Worm (Caenorhabditis elegans) whole organism, L4/young adult: ENCODE results near the gene rars-2.

Source experiments
- W03F9.2 ChIP-seq: fragments of 150-350 bp; optimal IDR thresholded peaks from 2 replicates; lab custom pipeline; 2014; ENCODE audit warnings: missing biosample characterization, missing genetic modification characterization
- dao-5 ChIP-seq: sonication (generic microtip); optimal IDR thresholded peaks from 2 replicates; lab custom pipeline; 2016; ENCODE audit warnings: missing genotype, missing genetic modification characterization, moderate library complexity, missing compliant biosample characterization
- him-1 ChIP-seq: sonication (generic microtip); optimal IDR thresholded peaks from 2 replicates; lab custom pipeline; 2016; ENCODE audit warnings: missing genotype, missing genetic modification reagents, missing genetic modification characterization, missing compliant biosample characterization

ce11 chrII:6158111-6158510 lies 32.8 kb downstream of the rars-2 start:
- TF ChIP-seq dao-5: no peak
- no peak for TF ChIP-seq him-1 (tag; lab: Kevin White, UChicago)
- TF ChIP-seq W03F9.2 (tag; lab: Kevin White, UChicago): no peak
